Comparison of ENCODE assay signal across 1 fruit fly cellular context in genomic region chrX:3887606-3888216, dm6.
TF ChIP-seq lines count a peak whose summit lies in the region.

No protein-coding gene starts in this region.

TF ChIP-seq in whole organism, embryonic, 481 proteins besides CTCF, POLR2A, EP300 and RAD21 (continued from another document):
- TF ChIP-seq NFAT (GFP tag; IDR thresholded peaks at IDR 0.05; lab: Robert Waterston, UW), result no peak
- TF ChIP-seq Ada2b (GFP tag; IDR thresholded peaks at IDR 0.05; lab: Robert Waterston, UW), result no peak
- peak; percentile 51 for TF ChIP-seq Med (GFP tag; lab: Kevin White, UChicago)
- no peak for TF ChIP-seq org-1 (GFP tag; optimal IDR thresholded peaks at IDR 0.05; lab: Kevin White, UChicago)
- TF ChIP-seq CG9932 (GFP tag; IDR thresholded peaks at IDR 0.05; lab: Robert Waterston, UW), result no peak
- no peak for TF ChIP-seq chm (GFP tag; IDR thresholded peaks at IDR 0.05; lab: Robert Waterston, UW)
- TF ChIP-seq otp (GFP tag; IDR thresholded peaks at IDR 0.05; lab: Robert Waterston, UW), result no peak
- no peak for TF ChIP-seq CG12744 (GFP tag; optimal IDR thresholded peaks at IDR 0.05; lab: Kevin White, UChicago)
- TF ChIP-seq Drgx (GFP tag; IDR thresholded peaks at IDR 0.05; lab: Robert Waterston, UW), result no peak
- TF ChIP-seq grau (tag; optimal IDR thresholded peaks at IDR 0.05; lab: Kevin White, UChicago), result no peak
